Fruit fly (Drosophila melanogaster) whole organism, pupa: Measurements from ENCODE around the gene Sytalpha.

ENCODE experiments used
- CG9948 ChIP-seq: fragments of 200-800 bp; sonication (Bioruptor generic); optimal IDR thresholded peaks from 2 replicates; lab custom pipeline; 2018; ENCODE audit warnings: missing biosample characterization, mild to moderate bottlenecking, missing genetic modification characterization, moderate library complexity
- Pif1B ChIP-seq: fragments of 200-800 bp; sonication (Bioruptor generic); optimal IDR thresholded peaks from 3 replicates; lab custom pipeline; 2016; ENCODE audit warnings: missing biosample characterization, missing genetic modification characterization

DNA sequence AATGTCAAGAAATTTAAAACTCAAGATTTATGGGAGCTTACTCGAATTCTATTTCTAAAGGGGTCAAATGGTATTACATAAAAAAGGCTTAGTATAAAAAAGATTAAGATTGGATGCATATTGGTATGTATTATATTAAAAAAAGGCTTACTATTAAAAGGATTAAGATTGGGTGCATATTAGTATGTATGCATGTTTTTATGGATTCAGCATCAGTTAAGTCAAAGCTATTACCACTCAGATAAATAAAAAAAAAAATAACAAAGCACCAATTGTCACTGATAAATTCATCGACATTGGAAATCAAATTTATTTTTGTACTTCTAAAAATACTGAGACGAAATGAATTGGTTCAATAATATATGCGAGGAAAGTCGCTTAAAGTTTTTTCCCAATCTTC is 35.5 kb downstream of the Sytalpha start, which contains the start of gene CG43054:
- TF ChIP-seq CG9948 (no peak), Pif1B (GFP tag; lab: Kevin White, UChicago) (no peak)
